Fruit fly (Drosophila melanogaster): ENCODE measurements around the gene CG11597.

The CG11597 gene

DNA sequence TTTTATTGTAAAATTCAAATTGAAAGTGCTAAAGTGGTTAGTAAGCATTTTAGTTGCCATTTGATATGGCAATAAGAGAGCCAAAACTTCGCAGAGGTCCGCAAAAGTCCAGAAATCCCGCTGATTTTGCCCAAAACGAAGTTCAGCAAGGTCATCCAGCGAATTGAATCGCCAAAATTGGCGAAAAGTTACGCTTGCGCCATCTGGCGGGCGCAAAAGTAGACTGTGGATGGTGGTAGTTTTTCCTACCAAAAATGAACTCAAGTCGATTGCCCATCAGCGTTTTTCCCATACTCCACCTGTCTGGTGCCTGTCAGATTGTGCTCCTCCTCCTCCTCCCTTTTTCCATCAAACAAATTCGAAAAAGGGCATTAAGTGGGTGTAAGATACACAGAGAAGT is 30.8 kb upstream of the CG11597 start:
- TF ChIP-seq jim (GFP tag; optimal IDR thresholded peaks at IDR 0.05), result no peak
- no peak for TF ChIP-seq Sp1 (GFP tag; optimal IDR thresholded peaks at IDR 0.05)
- no peak for TF ChIP-seq Dif (GFP tag; optimal IDR thresholded peaks at IDR 0.05; ENCODE audit: partially characterized antibody)

DNA sequence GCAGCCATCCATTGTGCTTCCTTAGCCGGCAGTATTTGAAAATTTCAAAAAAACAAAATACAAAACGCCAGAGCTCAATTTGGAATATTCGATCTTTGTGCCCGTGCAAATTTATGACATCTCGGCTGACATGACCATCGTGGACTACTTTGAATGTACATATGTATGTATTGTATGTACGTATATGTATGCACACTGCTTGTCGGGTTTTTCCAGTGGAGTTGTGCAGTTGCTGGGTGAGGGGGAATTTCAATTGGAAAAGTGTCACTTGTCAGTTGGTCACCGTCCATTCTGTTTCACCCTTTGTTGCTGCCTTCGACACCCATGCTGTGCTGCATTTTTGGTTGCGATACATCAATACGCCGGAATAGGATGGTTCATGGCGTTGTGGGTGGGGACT is 25.6 kb upstream of the CG11597 start, which contains the start of gene CG12521:
Gene CG12521 (minus strand): TSS at position 101 of the 400 bp plus-strand sequence.
- TF ChIP-seq pan (optimal IDR thresholded peaks at IDR 0.05) (no peak), Hr83 (GFP tag; optimal IDR thresholded peaks at IDR 0.05; ENCODE audit: poor library complexity, severe bottlenecking) (no peak), HLH106 (tag; optimal IDR thresholded peaks at IDR 0.05) (no peak), ey (GFP tag; optimal IDR thresholded peaks at IDR 0.05) (no peak), usp (GFP tag; optimal IDR thresholded peaks at IDR 0.05) (no peak), sv (GFP tag; optimal IDR thresholded peaks at IDR 0.05) (no peak), sage (GFP tag; optimal IDR thresholded peaks at IDR 0.05) (no peak), Rel (GFP tag; optimal IDR thresholded peaks at IDR 0.05) (no peak), Rel (tag; optimal IDR thresholded peaks at IDR 0.05) (no peak), OdsH (GFP tag; optimal IDR thresholded peaks at IDR 0.05) (no peak), dmrt93B (GFP tag; optimal IDR thresholded peaks at IDR 0.05) (no peak), Vsx2 (GFP tag; optimal IDR thresholded peaks at IDR 0.05; ENCODE audit: partially characterized antibody) (no peak), fru (GFP tag; optimal IDR thresholded peaks at IDR 0.05) (no peak), Myc (optimal IDR thresholded peaks at IDR 0.05) (no peak)

DNA sequence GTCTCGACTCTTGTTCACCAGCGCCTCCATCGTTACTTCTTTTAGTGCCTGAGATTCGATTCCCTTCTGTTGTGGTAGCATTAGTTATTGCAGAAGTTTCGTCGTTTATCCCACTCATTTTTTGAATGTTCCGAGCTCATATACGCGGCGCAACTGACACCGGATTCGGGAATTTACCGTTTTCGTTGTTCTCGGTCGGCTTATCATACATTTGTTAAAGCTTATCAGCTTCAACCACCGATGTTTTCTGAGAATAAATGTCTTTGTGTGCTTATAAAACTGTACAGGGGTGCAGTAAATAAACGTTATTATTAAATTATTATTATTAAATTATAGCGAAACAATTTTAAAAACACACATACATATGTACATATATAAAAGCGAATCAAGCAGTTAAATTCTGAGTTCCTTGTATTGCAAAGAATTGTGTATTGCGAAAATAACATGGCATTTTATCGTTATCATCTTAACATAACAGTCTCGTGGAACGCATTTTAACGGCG is 14.6 kb upstream of the CG11597 start, which contains the start of gene CG43064:
Gene CG43064 (minus strand): TSS at position 147 of the 503 bp plus-strand sequence.
- no peak for TF ChIP-seq Jra (GFP tag; optimal IDR thresholded peaks at IDR 0.05)
- TF ChIP-seq brk (GFP tag; optimal IDR thresholded peaks at IDR 0.05), result peak; percentile 3
- no peak for TF ChIP-seq Rel (GFP tag; optimal IDR thresholded peaks at IDR 0.05)
- peak; percentile 100 for TF ChIP-seq Rel (tag; optimal IDR thresholded peaks at IDR 0.05)

DNA sequence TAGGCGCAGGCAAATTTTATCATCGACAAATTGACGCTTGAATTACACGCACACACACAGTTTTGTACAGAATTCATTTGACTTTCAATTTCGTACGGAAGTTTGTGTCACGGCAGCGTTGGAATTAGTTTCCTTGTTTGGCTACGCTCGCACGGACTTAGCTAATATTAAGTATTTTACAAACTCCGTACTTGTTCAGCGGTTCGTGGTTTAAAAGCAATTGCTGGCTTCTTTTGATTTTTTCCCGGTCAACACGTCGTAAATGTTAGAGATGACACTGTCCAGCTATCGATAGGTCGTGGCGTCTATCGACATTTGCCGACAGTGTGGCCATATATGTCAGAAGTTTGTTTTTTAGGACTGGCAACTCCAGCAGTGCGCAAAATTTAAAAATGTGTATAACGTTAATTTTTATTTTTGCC is 11.2 kb upstream of the CG11597 start, which contains the start of gene CycA:
Gene CycA (minus strand): TSS at position 283 of the 422 bp plus-strand sequence.
- no peak for TF ChIP-seq sage (GFP tag; optimal IDR thresholded peaks at IDR 0.05)
- peak; percentile 6 for TF ChIP-seq ey (GFP tag; optimal IDR thresholded peaks at IDR 0.05)
- TF ChIP-seq CG9705 (GFP tag; optimal IDR thresholded peaks at IDR 0.05), result no peak
- no peak for TF ChIP-seq OdsH (GFP tag; optimal IDR thresholded peaks at IDR 0.05)
- no peak for TF ChIP-seq usp (GFP tag; optimal IDR thresholded peaks at IDR 0.05)
- TF ChIP-seq rgr (GFP tag; optimal IDR thresholded peaks at IDR 0.05), result peak; percentile 22
- peak; percentile 22 for TF ChIP-seq Vsx2 (GFP tag; optimal IDR thresholded peaks at IDR 0.05; ENCODE audit: partially characterized antibody)
- peak in 1 of 2 experiments; percentile 11 for TF ChIP-seq foxo (GFP tag; optimal IDR thresholded peaks at IDR 0.05)
- no peak for TF ChIP-seq tai (GFP tag; optimal IDR thresholded peaks at IDR 0.05)
- no peak for TF ChIP-seq CrebA (GFP tag; optimal IDR thresholded peaks at IDR 0.05; ENCODE audit: borderline replicate concordance)
- TF ChIP-seq GATAd (GFP tag; optimal IDR thresholded peaks at IDR 0.05), result no peak
- TF ChIP-seq Dif (GFP tag; optimal IDR thresholded peaks at IDR 0.05; ENCODE audit: partially characterized antibody), result peak; percentile 46
- TF ChIP-seq psq (GFP tag; optimal IDR thresholded peaks at IDR 0.05), result no peak
- TF ChIP-seq jim (GFP tag; optimal IDR thresholded peaks at IDR 0.05), result no peak
- TF ChIP-seq dsf (GFP tag; optimal IDR thresholded peaks at IDR 0.05; ENCODE audit: borderline replicate concordance), result no peak
- TF ChIP-seq Rel (GFP tag; optimal IDR thresholded peaks at IDR 0.05), result no peak
- peak; percentile 57 for TF ChIP-seq Rel (tag; optimal IDR thresholded peaks at IDR 0.05)
- no peak for TF ChIP-seq Abd-B (GFP tag; optimal IDR thresholded peaks at IDR 0.05)
- TF ChIP-seq h (GFP tag; optimal IDR thresholded peaks at IDR 0.05), result peak; percentile 6
- TF ChIP-seq HLH106 (tag; optimal IDR thresholded peaks at IDR 0.05), result no peak
- no peak for TF ChIP-seq woc (GFP tag; optimal IDR thresholded peaks at IDR 0.05)
- no peak for TF ChIP-seq Myc (optimal IDR thresholded peaks at IDR 0.05)
- TF ChIP-seq dl (GFP tag; optimal IDR thresholded peaks at IDR 0.05; ENCODE audit: insufficient read depth in 1 of 2, partially characterized antibody in 2 of 2), result no peak
- no peak for TF ChIP-seq Dfd (GFP tag; optimal IDR thresholded peaks at IDR 0.05)
